Fruit fly (Drosophila melanogaster): Measurements from ENCODE around the gene pins.

Gene pins

DNA sequence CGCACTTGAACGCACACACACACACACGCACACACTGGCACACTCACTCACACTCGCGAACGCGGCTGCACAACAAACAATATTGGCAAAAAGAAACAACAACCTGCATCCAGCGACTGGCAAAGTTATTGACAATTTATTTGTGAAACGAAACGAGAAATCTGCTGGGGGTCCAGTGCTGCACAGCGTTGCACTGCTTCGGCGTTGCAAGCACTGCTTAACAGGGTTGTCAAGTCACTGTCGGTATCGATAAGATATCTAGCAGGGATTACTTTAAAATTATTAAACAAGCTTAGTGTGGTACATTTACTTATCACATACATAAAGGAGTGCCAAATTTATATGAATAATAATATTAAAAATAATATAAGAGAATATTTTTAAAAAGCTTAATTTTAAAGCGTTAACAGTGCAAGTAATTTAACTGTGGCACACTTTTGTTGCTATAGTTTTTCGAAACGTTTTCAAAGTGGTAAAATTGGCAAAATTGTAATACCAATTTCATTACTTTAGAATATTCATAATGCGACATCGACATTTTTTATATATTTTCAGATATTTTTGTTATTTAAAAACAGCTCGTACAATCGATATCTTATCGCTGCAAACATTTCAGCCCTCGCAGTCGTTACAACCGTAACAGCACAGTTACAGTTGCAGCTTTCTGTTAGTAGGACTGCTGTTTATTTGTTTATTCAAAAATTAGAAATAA, 24.7 kb downstream of the pins start, which contains the start of the genes dsd and Tusp (continued):
- TF ChIP-seq CG10462 (GFP tag; optimal IDR thresholded peaks at IDR 0.05) = peak; percentile 77
- peak; percentile 42; the same call in 1 of the 2 replicates for TF ChIP-seq CG5953 (GFP tag; IDR thresholded peaks at IDR 0.05)
- peak; percentile 49 for TF ChIP-seq CG1647 (GFP tag; optimal IDR thresholded peaks at IDR 0.05)
- TF ChIP-seq wek (GFP tag; optimal IDR thresholded peaks at IDR 0.05) = peak; percentile 17
- peak; percentile 51; the same call in 1 of the 3 replicates for TF ChIP-seq hb (GFP tag; IDR thresholded peaks at IDR 0.05; ENCODE audit: partially characterized antibody)
- peak; percentile 82 for TF ChIP-seq MESR4 (GFP tag; optimal IDR thresholded peaks at IDR 0.05)
- TF ChIP-seq yki (optimal IDR thresholded peaks at IDR 0.05) = no peak
- peak; percentile 35 for TF ChIP-seq slp2 (GFP tag; optimal IDR thresholded peaks at IDR 0.05)
- TF ChIP-seq slou (GFP tag; optimal IDR thresholded peaks at IDR 0.05) = peak; percentile 60
- no peak for TF ChIP-seq oc (tag; optimal IDR thresholded peaks at IDR 0.05)
- TF ChIP-seq wor (GFP tag; IDR thresholded peaks at IDR 0.05) = no peak
- TF ChIP-seq CG3163 (GFP tag; optimal IDR thresholded peaks at IDR 0.05) = peak; percentile 31
- TF ChIP-seq cad (GFP tag; optimal IDR thresholded peaks at IDR 0.05) = no peak
- TF ChIP-seq Hey (tag; optimal IDR thresholded peaks at IDR 0.05) = no peak
- peak; percentile 52 for TF ChIP-seq CG17385 (GFP tag; optimal IDR thresholded peaks at IDR 0.05)
- peak; percentile 68 for TF ChIP-seq Rx (GFP tag; IDR thresholded peaks at IDR 0.05)
- TF ChIP-seq pita (GFP tag; optimal IDR thresholded peaks at IDR 0.05) = no peak
- peak; percentile 76 for TF ChIP-seq dysf (GFP tag; IDR thresholded peaks at IDR 0.05)
- TF ChIP-seq CG30020 (tag; optimal IDR thresholded peaks at IDR 0.05) = peak; percentile 58
- TF ChIP-seq CG14965 (GFP tag; optimal IDR thresholded peaks at IDR 0.05; ENCODE audit: borderline replicate concordance) = no peak
- TF ChIP-seq lola (GFP tag; optimal IDR thresholded peaks at IDR 0.05) = peak in 1 of 3 experiments; percentile 63
- peak; percentile 72 for TF ChIP-seq lmd (GFP tag; IDR thresholded peaks at IDR 0.05)
- TF ChIP-seq Nf-YB (GFP tag; optimal IDR thresholded peaks at IDR 0.05) = peak; percentile 3
- no peak for TF ChIP-seq CG34376 (GFP tag; optimal IDR thresholded peaks at IDR 0.05)
- peak; percentile 64 for TF ChIP-seq ems (GFP tag; optimal IDR thresholded peaks at IDR 0.05)
- TF ChIP-seq CG9437 (GFP tag; optimal IDR thresholded peaks at IDR 0.05) = peak; percentile 55
- peak; percentile 57 for TF ChIP-seq CG13287 (GFP tag; IDR thresholded peaks at IDR 0.05; ENCODE audit: partially characterized antibody)
- peak; percentile 64 for TF ChIP-seq YL-1 (GFP tag; optimal IDR thresholded peaks at IDR 0.05)
- TF ChIP-seq ERR (GFP tag; optimal IDR thresholded peaks at IDR 0.05) = peak; percentile 65
- peak; percentile 80; the same call in 2 of the 4 replicates for TF ChIP-seq chinmo (GFP tag; IDR thresholded peaks at IDR 0.05; ENCODE audit: partially characterized antibody)
- peak; percentile 61 for TF ChIP-seq Blimp-1 (GFP tag; optimal IDR thresholded peaks at IDR 0.05)
- no peak for TF ChIP-seq Dip2 (GFP tag; IDR thresholded peaks at IDR 0.05)
- no peak for TF ChIP-seq sr (GFP tag; IDR thresholded peaks at IDR 0.05)
- TF ChIP-seq CG15479 (GFP tag; optimal IDR thresholded peaks at IDR 0.05) = peak; percentile 32
- TF ChIP-seq CG5245 (GFP tag; optimal IDR thresholded peaks at IDR 0.05) = peak; percentile 48
- TF ChIP-seq inv (GFP tag; IDR thresholded peaks at IDR 0.05; ENCODE audit: partially characterized antibody) = peak; percentile 62
- no peak for TF ChIP-seq CG8359 (GFP tag; optimal IDR thresholded peaks at IDR 0.05; ENCODE audit: borderline replicate concordance)
- peak; percentile 24 for TF ChIP-seq CG11398 (GFP tag; optimal IDR thresholded peaks at IDR 0.05)
- peak; percentile 62 for TF ChIP-seq CG14667 (GFP tag; IDR thresholded peaks at IDR 0.05)
- 0 out of 2 replicates have a peak, but pooled peaks have one; percentile 45 for TF ChIP-seq CG16779 (GFP tag; IDR thresholded peaks at IDR 0.05)
- peak; percentile 62 for TF ChIP-seq Bgb (GFP tag; IDR thresholded peaks at IDR 0.05; ENCODE audit: partially characterized antibody)
- TF ChIP-seq CTCF (GFP tag; optimal IDR thresholded peaks at IDR 0.05) = no peak
- TF ChIP-seq pzg (GFP tag; optimal IDR thresholded peaks at IDR 0.05) = peak; percentile 69
- peak; percentile 6 for TF ChIP-seq CG6683 (GFP tag; optimal IDR thresholded peaks at IDR 0.05)
- TF ChIP-seq sens (GFP tag) = peak; percentile 91
- peak; percentile 72; the same call in 1 of the 2 replicates for TF ChIP-seq CG1024 (GFP tag; IDR thresholded peaks at IDR 0.05)
- no peak for TF ChIP-seq pros (GFP tag; optimal IDR thresholded peaks at IDR 0.05)
- TF ChIP-seq tgo (GFP tag; IDR thresholded peaks at IDR 0.05) = peak; percentile 64; the same call in 2 of the 3 replicates
- TF ChIP-seq zen2 (GFP tag; IDR thresholded peaks at IDR 0.05; ENCODE audit: partially characterized antibody) = no peak

All from whole organism, embryonic.